Worm (Caenorhabditis elegans) whole organism, L4 larva: ENCODE measurements around the gene idpp-15.

Experiments
- ZK546.5 ChIP-seq, 2 experiments: sonication (generic microtip); optimal IDR thresholded peaks; 2 replicates each; lab custom pipeline; 2017; ENCODE audit warnings: missing biosample characterization in 2 of 2, missing genetic modification characterization in 2 of 2
- aly-2 ChIP-seq: sonication (generic microtip); optimal IDR thresholded peaks from 2 replicates; lab custom pipeline; 2018; ENCODE audit warnings: missing biosample characterization, missing genetic modification characterization
- lim-7 ChIP-seq: fragments of 200-800 bp; sonication (Bioruptor generic); IDR thresholded peaks from 2 replicates; pipeline ENCODE4 v1.3.6; 2022; ENCODE audit warnings: missing genetic modification characterization, missing compliant biosample characterization
- rbr-2 ChIP-seq: sonication (generic microtip); optimal IDR thresholded peaks from 2 replicates; lab custom pipeline; 2016; ENCODE audit warnings: missing genotype, missing genetic modification characterization, missing compliant biosample characterization
- set-16 ChIP-seq: fragments of 200-800 bp; sonication (Bioruptor generic); IDR thresholded peaks from 2 replicates; pipeline ENCODE4 v1.3.6; 2022; ENCODE audit warnings: missing genetic modification reagents, missing genetic modification characterization, missing compliant biosample characterization
- unc-62 ChIP-seq, 3 experiments: fragments of 150-350 bp in 1 of 3; sonication (generic microtip); optimal IDR thresholded peaks in 2 of 3; peaks in 1 of 3; 1 replicate in 1 of 3; 2 replicates in 2 of 3; lab custom pipeline; 2014 to 2017; ENCODE audit warnings: missing biosample characterization in 3 of 3, missing genetic modification characterization in 3 of 3, missing genetic modification reagents in 3 of 3, missing genotype in 1 of 3
- ztf-11 ChIP-seq: fragments of 150-350 bp; optimal IDR thresholded peaks from 2 replicates; lab custom pipeline; 2014; ENCODE audit warnings: missing biosample characterization, missing genetic modification characterization

ce11 chrIII:8483853-8484252, 41.0 kb upstream of the idpp-15 start, which contains the start of gene F42H10.3:
- no peak for TF ChIP-seq unc-62 (GFP tag; optimal IDR thresholded peaks at IDR 0.05 in 1 of 2; lab: Kevin White, UChicago)
- TF ChIP-seq unc-62 (tag; optimal IDR thresholded peaks at IDR 0.05; lab: Kevin White, UChicago), result no peak
- TF ChIP-seq aly-2 (tag; lab: Kevin White, UChicago), result no peak
- no peak for TF ChIP-seq rbr-2 (tag; lab: Kevin White, UChicago)
- no peak for TF ChIP-seq lim-7 (GFP tag; lab: Robert Waterston, UW)
- no peak for TF ChIP-seq set-16 (GFP tag; lab: Robert Waterston, UW)
- no peak for TF ChIP-seq ZK546.5 (tag; optimal IDR thresholded peaks at IDR 0.05; lab: Kevin White, UChicago)
- TF ChIP-seq ztf-11 (tag; lab: Kevin White, UChicago), result no peak
